Worm (Caenorhabditis elegans): ENCODE results near the gene F58B4.7.

F58B4.7 gene

ce11 chrV:10897106-10897171, 26.2 kb downstream of the F58B4.7 start, which contains the start of gene sec-61.G:
Gene sec-61.G, minus strand, starts transcription at chrV:10897143.
- TF ChIP-seq snpc-1.1 (tag; optimal IDR thresholded peaks at IDR 0.05; ENCODE audit: insufficient read depth), result no peak
- no peak for TF ChIP-seq die-1 (tag; optimal IDR thresholded peaks at IDR 0.05)
- TF ChIP-seq ztf-25 (GFP tag; IDR thresholded peaks at IDR 0.05), result no peak
- no peak for TF ChIP-seq attf-3 (GFP tag; conservative IDR thresholded peaks at IDR 0.05)
- TF ChIP-seq tbp1 (GFP tag; optimal IDR thresholded peaks at IDR 0.05), result no peak
- no peak for TF ChIP-seq mcd-1 (GFP tag; IDR thresholded peaks at IDR 0.05)
- TF ChIP-seq ceh-79 (tag; optimal IDR thresholded peaks at IDR 0.05), result no peak
- no peak for TF ChIP-seq snpc-4 (GFP tag; optimal IDR thresholded peaks at IDR 0.05)
- no peak for TF ChIP-seq snpc-4 (tag; optimal IDR thresholded peaks at IDR 0.05)
- TF ChIP-seq F10E7.11 (tag; optimal IDR thresholded peaks at IDR 0.05), result no peak
- TF ChIP-seq madf-6 (GFP tag; IDR thresholded peaks at IDR 0.05), result no peak
- TF ChIP-seq aptf-2 (GFP tag; conservative IDR thresholded peaks at IDR 0.05), result no peak
- no peak for TF ChIP-seq F52B5.7 (tag; optimal IDR thresholded peaks at IDR 0.05)
- TF ChIP-seq nfya-1 (tag; optimal IDR thresholded peaks at IDR 0.05; ENCODE audit: borderline replicate concordance, insufficient read depth), result no peak
- no peak for TF ChIP-seq cebp-1 (GFP tag; IDR thresholded peaks at IDR 0.05)
- no peak for TF ChIP-seq cebp-1 (tag; optimal IDR thresholded peaks at IDR 0.05)
- TF ChIP-seq F23B12.7 (tag; optimal IDR thresholded peaks at IDR 0.05; ENCODE audit: insufficient read depth), result no peak
- TF ChIP-seq let-526 (GFP tag; IDR thresholded peaks at IDR 0.05), result no peak
- no peak for TF ChIP-seq atf-7 (tag; optimal IDR thresholded peaks at IDR 0.05)
- no peak for TF ChIP-seq ZK185.1 (tag; optimal IDR thresholded peaks at IDR 0.05; ENCODE audit: poor library complexity, severe bottlenecking)
- no peak for TF ChIP-seq D2030.7 (GFP tag; IDR thresholded peaks at IDR 0.05)

- TF ChIP-seq snpc-1.3 (tag; optimal IDR thresholded peaks at IDR 0.05; ENCODE audit: insufficient read depth) (no peak), Y56A3A.18 (GFP tag; IDR thresholded peaks at IDR 0.05) (0 out of 2 replicates have a peak, but pooled peaks have one; percentile 10), ceh-58 (GFP tag; IDR thresholded peaks at IDR 0.05) (0 out of 2 replicates have a peak, but pooled peaks have one; percentile 5)
Observed at ce11 chrV:10896706-10897105, 26.4 kb downstream of the F58B4.7 start.

ce11 chrV:10896295-10896694, 26.8 kb downstream of the F58B4.7 start, which contains the start of gene F32D8.13:
Gene F32D8.13, minus strand, starts transcription at chrV:10896543.
- TF ChIP-seq unc-130 (GFP tag; optimal IDR thresholded peaks at IDR 0.05), result no peak
- TF ChIP-seq ceh-40 (GFP tag; IDR thresholded peaks at IDR 0.05), result no peak
- TF ChIP-seq F37B4.10 (GFP tag; IDR thresholded peaks at IDR 0.05), result no peak
- TF ChIP-seq Y53G8AR.9 (GFP tag; conservative IDR thresholded peaks at IDR 0.05), result no peak
- no peak for TF ChIP-seq C17E4.6 (GFP tag; IDR thresholded peaks at IDR 0.05)
- TF ChIP-seq ccch-3 (GFP tag; optimal IDR thresholded peaks at IDR 0.05), result no peak
- 0 out of 2 replicates have a peak, but pooled peaks have one; percentile 3 for TF ChIP-seq madf-3 (GFP tag; IDR thresholded peaks at IDR 0.05)
- no peak for TF ChIP-seq lin-35 (GFP tag; optimal IDR thresholded peaks at IDR 0.05)
- TF ChIP-seq F57C9.4 (tag; optimal IDR thresholded peaks at IDR 0.05), result no peak
- TF ChIP-seq madf-10 (tag; optimal IDR thresholded peaks at IDR 0.05), result no peak
- TF ChIP-seq attf-6 (GFP tag; IDR thresholded peaks at IDR 0.05), result 0 out of 2 replicates have a peak, but pooled peaks have one; percentile 41
- TF ChIP-seq bed-1 (GFP tag; IDR thresholded peaks at IDR 0.05), result no peak
- no peak for TF ChIP-seq F22D6.2 (tag; optimal IDR thresholded peaks at IDR 0.05)
- no peak for TF ChIP-seq aptf-2 (GFP tag; conservative IDR thresholded peaks at IDR 0.05)
- peak; percentile 7 for TF ChIP-seq atf-7 (tag; optimal IDR thresholded peaks at IDR 0.05)
- TF ChIP-seq ceh-58 (GFP tag; IDR thresholded peaks at IDR 0.05), result no peak
- no peak for TF ChIP-seq T07F8.4 (tag; optimal IDR thresholded peaks at IDR 0.05)
- no peak for TF ChIP-seq Y67H2A.10 (GFP tag; conservative IDR thresholded peaks at IDR 0.05)
- no peak for TF ChIP-seq F33H1.4 (GFP tag; IDR thresholded peaks at IDR 0.05)
- TF ChIP-seq mel-28 (tag; optimal IDR thresholded peaks at IDR 0.05; ENCODE audit: borderline replicate concordance), result no peak
- no peak for TF ChIP-seq let-526 (GFP tag; IDR thresholded peaks at IDR 0.05)
- TF ChIP-seq rcor-1 (GFP tag; IDR thresholded peaks at IDR 0.05), result no peak
- TF ChIP-seq C06A6.2 (GFP tag; conservative IDR thresholded peaks at IDR 0.05), result no peak
- TF ChIP-seq lsl-1 (GFP tag; optimal IDR thresholded peaks at IDR 0.05), result no peak
- TF ChIP-seq rpc-1 (optimal IDR thresholded peaks at IDR 0.05), result no peak
- no peak for TF ChIP-seq rpc-1 (tag; optimal IDR thresholded peaks at IDR 0.05)
- no peak for TF ChIP-seq ztf-22 (GFP tag; optimal IDR thresholded peaks at IDR 0.05)
- TF ChIP-seq ceh-100 (GFP tag; IDR thresholded peaks at IDR 0.05), result no peak

Data from whole organism, young adult.